Fruit fly (Drosophila melanogaster): ENCODE results near the gene Coq8.

Coq8 gene

dm6 chrX:12937825-12938520 lies 37.1 kb upstream of the Coq8 start (continued):
- peak; percentile 84 for TF ChIP-seq D (optimal IDR thresholded peaks at IDR 0.05)
- no peak for TF ChIP-seq D (GFP tag; optimal IDR thresholded peaks at IDR 0.05)
- no peak for TF ChIP-seq cas (GFP tag; IDR thresholded peaks at IDR 0.05)
- peak; percentile 0 for TF ChIP-seq CG15011 (GFP tag; optimal IDR thresholded peaks at IDR 0.05)
- TF ChIP-seq sim (GFP tag; IDR thresholded peaks at IDR 0.05), result no peak
- no peak for TF ChIP-seq chn (GFP tag; optimal IDR thresholded peaks at IDR 0.05)
- TF ChIP-seq gcm (GFP tag; optimal IDR thresholded peaks at IDR 0.05), result no peak
- TF ChIP-seq Six4 (GFP tag; optimal IDR thresholded peaks at IDR 0.05), result no peak
- peak; percentile 39 for TF ChIP-seq sqz (GFP tag; optimal IDR thresholded peaks at IDR 0.05)
- TF ChIP-seq schlank (tag; optimal IDR thresholded peaks at IDR 0.05), result no peak
- TF ChIP-seq rib (GFP tag; IDR thresholded peaks at IDR 0.05), result no peak
- peak; percentile 80; the same call in 1 of the 2 replicates for TF ChIP-seq seq (GFP tag; IDR thresholded peaks at IDR 0.05)
- TF ChIP-seq wdn (GFP tag; IDR thresholded peaks at IDR 0.05), result no peak
- TF ChIP-seq kah (GFP tag; optimal IDR thresholded peaks at IDR 0.05), result no peak
- TF ChIP-seq CG12659 (GFP tag; optimal IDR thresholded peaks at IDR 0.05), result peak; percentile 29
- peak; percentile 67 for TF ChIP-seq pros (GFP tag; optimal IDR thresholded peaks at IDR 0.05)
- peak; percentile 56 for TF ChIP-seq Sox102F (GFP tag; optimal IDR thresholded peaks at IDR 0.05)
- TF ChIP-seq ap (GFP tag; IDR thresholded peaks at IDR 0.05), result no peak
- TF ChIP-seq CG17359 (tag; optimal IDR thresholded peaks at IDR 0.05), result peak; percentile 66
- no peak for TF ChIP-seq bowl (GFP tag; IDR thresholded peaks at IDR 0.05)
- no peak for TF ChIP-seq fd102C (GFP tag; optimal IDR thresholded peaks at IDR 0.05)
- TF ChIP-seq CG34376 (GFP tag; optimal IDR thresholded peaks at IDR 0.05), result no peak
- no peak for TF ChIP-seq Camta (GFP tag; optimal IDR thresholded peaks at IDR 0.05)
- TF ChIP-seq D19A (tag; optimal IDR thresholded peaks at IDR 0.05), result peak; percentile 56
- no peak for TF ChIP-seq da (GFP tag; optimal IDR thresholded peaks at IDR 0.05)
- TF ChIP-seq ara (GFP tag; IDR thresholded peaks at IDR 0.05), result no peak
- no peak for TF ChIP-seq pfk (GFP tag; optimal IDR thresholded peaks at IDR 0.05)
- peak; percentile 47 for TF ChIP-seq phol (tag; optimal IDR thresholded peaks at IDR 0.05)
- peak; percentile 61 for TF ChIP-seq CG15269 (tag; optimal IDR thresholded peaks at IDR 0.05)
- no peak for TF ChIP-seq tin (GFP tag; optimal IDR thresholded peaks at IDR 0.05)
- TF ChIP-seq sug (tag; optimal IDR thresholded peaks at IDR 0.05), result peak; percentile 12
- TF ChIP-seq Dbx (GFP tag; IDR thresholded peaks at IDR 0.05), result no peak
- TF ChIP-seq Tbp (GFP tag; optimal IDR thresholded peaks at IDR 0.05), result no peak
- peak; percentile 16 for TF ChIP-seq Abd-B (GFP tag; optimal IDR thresholded peaks at IDR 0.05)
- TF ChIP-seq HLH54F (GFP tag; optimal IDR thresholded peaks at IDR 0.05), result no peak
- TF ChIP-seq Eip74EF (GFP tag; optimal IDR thresholded peaks at IDR 0.05), result peak in 1 of 2 experiments; percentile 12
- no peak for TF ChIP-seq CG31388 (GFP tag; optimal IDR thresholded peaks at IDR 0.05)
- TF ChIP-seq CG11695 (GFP tag; IDR thresholded peaks at IDR 0.05), result 0 out of 3 replicates have a peak, but pooled peaks have one; percentile 19
- TF ChIP-seq lab (GFP tag; optimal IDR thresholded peaks at IDR 0.05), result peak; percentile 67
- TF ChIP-seq Nf-YA (GFP tag; IDR thresholded peaks at IDR 0.05), result no peak
- peak; percentile 29 for TF ChIP-seq CG30403 (GFP tag; optimal IDR thresholded peaks at IDR 0.05)
- TF ChIP-seq sens (GFP tag), result peak; percentile 49
- no peak for TF ChIP-seq pnt (GFP tag; optimal IDR thresholded peaks at IDR 0.05)
- TF ChIP-seq CG12391 (tag; optimal IDR thresholded peaks at IDR 0.05), result peak; percentile 53
- TF ChIP-seq insv (GFP tag; optimal IDR thresholded peaks at IDR 0.05), result peak in 1 of 2 experiments; percentile 45
- TF ChIP-seq az2 (GFP tag; optimal IDR thresholded peaks at IDR 0.05), result no peak
- no peak for TF ChIP-seq CG7372 (GFP tag; IDR thresholded peaks at IDR 0.05)
- TF ChIP-seq onecut (GFP tag; IDR thresholded peaks at IDR 0.05), result no peak
- peak; percentile 31 for TF ChIP-seq HHEX (GFP tag; optimal IDR thresholded peaks at IDR 0.05)
- no peak for TF ChIP-seq Pdp1 (GFP tag; optimal IDR thresholded peaks at IDR 0.05)

Data from whole organism, embryonic.